Worm (Caenorhabditis elegans) whole organism, mixed stage, embryonic: ENCODE measurements around the gene F56F11.1.

Source experiments
- blmp-1 ChIP-seq: fragments of 150-350 bp; optimal IDR thresholded peaks from 2 replicates; lab custom pipeline; 2014; ENCODE audit warnings: missing biosample characterization, missing genetic modification characterization
- ceh-39 ChIP-seq: fragments of 150-350 bp; optimal IDR thresholded peaks from 2 replicates; lab custom pipeline; 2014; ENCODE audit warnings: missing biosample characterization, missing genetic modification characterization
- ces-1 ChIP-seq: fragments of 150-350 bp; optimal IDR thresholded peaks from 2 replicates; lab custom pipeline; 2014; ENCODE audit warnings: missing biosample characterization, missing genetic modification reagents, missing genetic modification characterization
- elt-1 ChIP-seq: sonication (generic microtip); optimal IDR thresholded peaks from 2 replicates; lab custom pipeline; 2017; ENCODE audit warnings: missing genetic modification characterization, mild to moderate bottlenecking, missing compliant biosample characterization, antibody characterized with exemption, moderate library complexity, borderline replicate concordance; ENCODE audit not compliant: insufficient read depth
- elt-3 ChIP-seq: fragments of 150-350 bp; optimal IDR thresholded peaks from 2 replicates; lab custom pipeline; 2014; ENCODE audit warnings: missing biosample characterization, missing genetic modification characterization
- flh-1 ChIP-seq: fragments of 200-800 bp; sonication (Bioruptor generic); optimal IDR thresholded peaks from 2 replicates; lab custom pipeline; 2018; ENCODE audit warnings: mild to moderate bottlenecking, missing genetic modification characterization, moderate library complexity, missing compliant biosample characterization
- nhr-12 ChIP-seq: fragments of 150-350 bp; optimal IDR thresholded peaks from 2 replicates; lab custom pipeline; 2014; ENCODE audit warnings: missing biosample characterization, missing genetic modification characterization
- nhr-28 ChIP-seq: fragments of 150-350 bp; optimal IDR thresholded peaks from 2 replicates; lab custom pipeline; 2014; ENCODE audit warnings: missing biosample characterization, missing genetic modification characterization
- nhr-76 ChIP-seq: sonication (generic microtip); optimal IDR thresholded peaks from 2 replicates; lab custom pipeline; 2017; ENCODE audit warnings: missing biosample characterization, missing genetic modification characterization
- pha-4 ChIP-seq: fragments of 150-350 bp; optimal IDR thresholded peaks from 2 replicates; lab custom pipeline; 2018; ENCODE audit warnings: missing biosample characterization, missing genetic modification reagents, missing genetic modification characterization
- unc-39 ChIP-seq: fragments of 150-350 bp; optimal IDR thresholded peaks from 2 replicates; lab custom pipeline; 2014; ENCODE audit warnings: missing biosample characterization, missing genetic modification characterization
- zip-8 ChIP-seq: fragments of 150-350 bp; optimal IDR thresholded peaks from 2 replicates; lab custom pipeline; 2014; ENCODE audit warnings: missing biosample characterization, missing genetic modification characterization
- ztf-11 ChIP-seq: fragments of 150-350 bp; optimal IDR thresholded peaks from 2 replicates; lab custom pipeline; 2014; ENCODE audit warnings: missing biosample characterization, missing genetic modification characterization

DNA sequence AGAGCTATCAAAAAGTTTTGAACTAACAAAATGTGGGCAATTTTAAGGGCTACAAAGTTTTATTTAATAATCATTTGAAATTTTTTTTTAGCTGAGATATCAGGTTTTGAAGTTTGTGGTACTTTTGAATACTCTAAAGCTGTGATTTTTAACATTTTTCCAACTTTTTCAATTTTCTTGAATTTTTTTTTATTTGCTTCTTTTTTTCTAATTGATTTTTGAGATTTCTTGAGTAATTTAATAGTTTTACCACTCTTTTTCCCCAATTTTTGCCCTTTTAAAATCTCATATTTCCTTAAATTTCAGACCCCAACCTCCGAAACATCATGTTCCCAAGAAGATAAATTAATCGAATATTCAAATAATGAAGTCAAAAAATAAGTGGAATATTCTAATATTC is 19.1 kb downstream of the F56F11.1 start, which contains the start of gene cdh-1:
- TF ChIP-seq nhr-12 (tag; lab: Kevin White, UChicago) (no peak), nhr-76 (tag; lab: Kevin White, UChicago) (no peak), pha-4 (tag; lab: Kevin White, UChicago) (no peak), blmp-1 (tag; lab: Kevin White, UChicago) (no peak), ztf-11 (no peak), zip-8 (no peak), flh-1 (GFP tag; lab: Kevin White, UChicago) (no peak), ces-1 (GFP tag; lab: Kevin White, UChicago) (no peak), nhr-28 (tag; lab: Kevin White, UChicago) (no peak), ceh-39 (tag; lab: Kevin White, UChicago) (no peak), elt-1 (tag; lab: Kevin White, UChicago) (no peak), elt-3 (tag; lab: Kevin White, UChicago) (no peak), unc-39 (no peak)
